Fruit fly (Drosophila melanogaster) whole organism, wandering third instar larva: ENCODE results near the gene CG33703.
A peak's percentile ranks its signal among the peaks of the same experiment; 100 is the strongest.

Experiments used
- Abd-B ChIP-seq: fragments of >200 bp; optimal IDR thresholded peaks from 2 replicates; lab custom pipeline; 2017; ENCODE audit warnings: missing biosample characterization, missing genetic modification characterization
- CG32264 ChIP-seq: fragments of 200-800 bp; sonication (Bioruptor generic); optimal IDR thresholded peaks from 2 replicates; lab custom pipeline; 2016; ENCODE audit warnings: missing biosample characterization, missing genetic modification characterization
- CrebA ChIP-seq: fragments of 200-800 bp; sonication (Bioruptor generic); optimal IDR thresholded peaks from 2 replicates; lab custom pipeline; 2016; ENCODE audit warnings: missing biosample characterization, mild to moderate bottlenecking, missing genetic modification characterization, borderline replicate concordance
- Dfd ChIP-seq: fragments of >200 bp; optimal IDR thresholded peaks from 2 replicates; lab custom pipeline; 2017; ENCODE audit warnings: missing biosample characterization, missing genetic modification characterization
- Dif ChIP-seq: fragments of 200-275, 200-300 bp; sonication (Bioruptor generic); optimal IDR thresholded peaks from 2 replicates; lab custom pipeline; 2018; ENCODE audit warnings: missing biosample characterization, missing genetic modification characterization; ENCODE audit not compliant: partially characterized antibody
- HLH106 ChIP-seq: fragments of 200-800 bp; optimal IDR thresholded peaks from 3 replicates; lab custom pipeline; 2019; ENCODE audit warnings: missing biosample characterization, mild to moderate bottlenecking, missing genetic modification characterization, moderate library complexity
- Hnf4 ChIP-seq: fragments of 200-800 bp; sonication (Bioruptor generic); optimal IDR thresholded peaks from 2 replicates; lab custom pipeline; 2016; ENCODE audit warnings: missing biosample characterization, mild to moderate bottlenecking, missing genetic modification characterization
- Hr78 ChIP-seq: fragments of >200 bp; optimal IDR thresholded peaks from 2 replicates; lab custom pipeline; 2017; ENCODE audit warnings: missing biosample characterization, missing genetic modification characterization
- Jra ChIP-seq: sonication (Bioruptor generic); optimal IDR thresholded peaks from 2 replicates; lab custom pipeline; 2016; ENCODE audit warnings: missing biosample characterization, missing genetic modification characterization
- Mio ChIP-seq: sonication (Bioruptor generic); optimal IDR thresholded peaks from 2 replicates; lab custom pipeline; 2016; ENCODE audit warnings: missing biosample characterization, missing genetic modification characterization
- Myc ChIP-seq: fragments of >200 bp; optimal IDR thresholded peaks from 2 replicates; lab custom pipeline; 2017
- OdsH ChIP-seq: fragments of 200-800 bp; sonication (Bioruptor generic); optimal IDR thresholded peaks from 2 replicates; lab custom pipeline; 2016; ENCODE audit warnings: missing biosample characterization, mild to moderate bottlenecking, missing genetic modification characterization
- Rel ChIP-seq, 2 experiments: fragments of 200-800 bp; sonication (Bioruptor generic) in 1 of 2; optimal IDR thresholded peaks; 2 replicates in 1 of 2; 3 replicates in 1 of 2; lab custom pipeline; 2016 to 2019; ENCODE audit warnings: mild to moderate bottlenecking in 2 of 2, missing biosample characterization in 2 of 2, missing genetic modification characterization in 2 of 2, moderate library complexity in 1 of 2
- Sp1 ChIP-seq: fragments of 200-800 bp; sonication (Bioruptor generic); optimal IDR thresholded peaks from 3 replicates; lab custom pipeline; 2019; ENCODE audit warnings: missing biosample characterization, mild to moderate bottlenecking, missing genetic modification characterization, moderate library complexity
- Vsx2 ChIP-seq: fragments of 200-300, 225-300 bp; sonication (Bioruptor generic); optimal IDR thresholded peaks from 2 replicates; lab custom pipeline; 2018; ENCODE audit warnings: missing biosample characterization, missing genetic modification characterization; ENCODE audit not compliant: partially characterized antibody
- br ChIP-seq: fragments of 200-800 bp; sonication (Bioruptor generic); optimal IDR thresholded peaks from 2 replicates; lab custom pipeline; 2016; ENCODE audit warnings: missing biosample characterization, missing genetic modification characterization
- brk ChIP-seq: fragments of 200-800 bp; sonication (Bioruptor generic); optimal IDR thresholded peaks from 2 replicates; lab custom pipeline; 2016; ENCODE audit warnings: missing biosample characterization, mild to moderate bottlenecking, missing genetic modification characterization
- dl ChIP-seq, 2 experiments: fragments of 175-275, 200-275 bp in 1 of 2; fragments of 200-275 bp in 1 of 2; sonication (Bioruptor generic); optimal IDR thresholded peaks; lab custom pipeline; 2018; ENCODE audit warnings: mild to moderate bottlenecking in 2 of 2, missing biosample characterization in 2 of 2, missing genetic modification characterization in 2 of 2, moderate library complexity in 2 of 2; ENCODE audit not compliant: partially characterized antibody in 2 of 2, insufficient read depth in 1 of 2
- dsf ChIP-seq: sonication (Bioruptor generic); optimal IDR thresholded peaks from 2 replicates; lab custom pipeline; 2016; ENCODE audit warnings: missing biosample characterization, missing genetic modification characterization, borderline replicate concordance
- h ChIP-seq: fragments of 200-800 bp; sonication (Bioruptor generic); optimal IDR thresholded peaks from 3 replicates; lab custom pipeline; 2016; ENCODE audit warnings: missing biosample characterization, mild to moderate bottlenecking, missing genetic modification characterization
- jim ChIP-seq: fragments of 175-275, 200-325 bp; sonication (Bioruptor generic); optimal IDR thresholded peaks from 2 replicates; lab custom pipeline; 2016; ENCODE audit warnings: missing biosample characterization, mild to moderate bottlenecking, missing genetic modification characterization
- lola ChIP-seq: fragments of >200 bp; optimal IDR thresholded peaks from 2 replicates; lab custom pipeline; 2017; ENCODE audit warnings: missing biosample characterization, missing genetic modification characterization
- rgr ChIP-seq: fragments of 200-800 bp; sonication (Bioruptor generic); optimal IDR thresholded peaks from 3 replicates; lab custom pipeline; 2016; ENCODE audit warnings: missing biosample characterization, mild to moderate bottlenecking, missing genetic modification characterization
- sage ChIP-seq: fragments of 200-800 bp; sonication (Bioruptor generic); optimal IDR thresholded peaks from 2 replicates; lab custom pipeline; 2016; ENCODE audit warnings: missing biosample characterization, mild to moderate bottlenecking, missing genetic modification characterization
- sv ChIP-seq: fragments of 200-800 bp; sonication (Bioruptor generic); optimal IDR thresholded peaks from 3 replicates; lab custom pipeline; 2016; ENCODE audit warnings: missing biosample characterization, missing genetic modification characterization
- tai ChIP-seq: sonication (Bioruptor generic); optimal IDR thresholded peaks from 2 replicates; lab custom pipeline; 2016; ENCODE audit warnings: missing biosample characterization, missing genetic modification characterization
- usp ChIP-seq: fragments of >200 bp; optimal IDR thresholded peaks from 2 replicates; lab custom pipeline; 2017; ENCODE audit warnings: missing biosample characterization, missing genetic modification characterization
- woc ChIP-seq: sonication (Bioruptor generic); optimal IDR thresholded peaks from 2 replicates; lab custom pipeline; 2016; ENCODE audit warnings: missing biosample characterization, mild to moderate bottlenecking, missing genetic modification characterization

The CG33703 gene

dm6 chr3L:9548800-9549199 lies 36.3 kb upstream of the CG33703 start:
- TF ChIP-seq Dfd (GFP tag; lab: Kevin White, UChicago) (peak; percentile 42), dsf (GFP tag; lab: Kevin White, UChicago) (no peak), Dif (GFP tag; lab: Kevin White, UChicago) (peak; percentile 12)
- TF ChIP-seq, all 38 proteins: peak for 2

dm6 chr3L:9547910-9548309 lies 35.5 kb upstream of the CG33703 start:
- TF ChIP-seq Myc (lab: Kevin White, UChicago) (no peak), OdsH (GFP tag; lab: Kevin White, UChicago) (no peak)

dm6 chr3L:9546875-9547324 lies 34.4 kb upstream of the CG33703 start, which contains the start of gene CG42673:
Gene CG42673, plus strand, starts transcription at chr3L:9547220.
- TF ChIP-seq brk (GFP tag; lab: Kevin White, UChicago) (peak; percentile 24), Sp1 (GFP tag; lab: Kevin White, UChicago) (peak; percentile 19), woc (no peak), Dif (GFP tag; lab: Kevin White, UChicago) (peak; percentile 82), Hnf4 (GFP tag; lab: Kevin White, UChicago) (no peak), rgr (GFP tag; lab: Kevin White, UChicago) (no peak), tai (GFP tag; lab: Kevin White, UChicago) (no peak), CrebA (peak; percentile 36), dl (GFP tag; optimal IDR thresholded peaks at IDR 0.05; lab: Kevin White, UChicago; ENCODE audit: insufficient read depth in 1 of 2, partially characterized antibody in 2 of 2) (peak; percentile 35 to 44), Rel (GFP tag; optimal IDR thresholded peaks at IDR 0.05; lab: Kevin White, UChicago) (peak; percentile 35), Rel (tag; optimal IDR thresholded peaks at IDR 0.05; lab: Kevin White, UChicago) (peak; percentile 4), Vsx2 (GFP tag; lab: Kevin White, UChicago) (peak; percentile 74)

DNA sequence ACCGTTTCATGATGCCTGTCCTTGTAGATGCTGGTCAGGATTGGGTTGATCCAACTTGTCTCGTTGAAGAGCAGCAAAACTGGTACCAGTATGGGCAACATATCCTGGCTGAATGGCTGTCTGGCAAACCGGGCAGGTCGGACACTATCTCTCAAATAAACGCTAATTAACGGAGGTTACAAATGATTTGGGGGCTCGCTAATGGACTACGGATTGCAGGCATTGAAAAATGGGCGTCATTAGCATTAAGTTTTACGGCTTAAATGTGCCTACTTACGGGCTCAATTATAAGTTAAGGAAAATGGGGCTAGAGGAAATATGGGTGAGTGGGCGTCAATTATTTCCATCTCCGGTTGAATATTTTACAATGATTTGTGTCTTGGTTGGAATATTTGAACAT lies 31.4 kb upstream of the CG33703 start, which contains the start of gene Ir67a:
Gene Ir67a (minus strand): TSS at position 101 of the 400 bp plus-strand sequence.
- TF ChIP-seq tai (GFP tag; lab: Kevin White, UChicago) (no peak), Rel (GFP tag; optimal IDR thresholded peaks at IDR 0.05; lab: Kevin White, UChicago) (no peak), Rel (tag; optimal IDR thresholded peaks at IDR 0.05; lab: Kevin White, UChicago) (no peak), Jra (GFP tag; lab: Kevin White, UChicago) (no peak), Abd-B (GFP tag; lab: Kevin White, UChicago) (no peak), woc (no peak), brk (GFP tag; lab: Kevin White, UChicago) (no peak), jim (no peak), Vsx2 (GFP tag; lab: Kevin White, UChicago) (no peak)

- no peak for TF ChIP-seq br (GFP tag; lab: Kevin White, UChicago)
- TF ChIP-seq dl (GFP tag; optimal IDR thresholded peaks at IDR 0.05; lab: Kevin White, UChicago; ENCODE audit: insufficient read depth in 1 of 2, partially characterized antibody in 2 of 2) = peak in 1 of 2 experiments; percentile 26
These were observed 16.4 kb upstream of the CG33703 start, which contains the start of gene Or67a for dm6 chr3L:9528835-9529234. Gene Or67a, plus strand, starts transcription at chr3L:9529067.

DNA sequence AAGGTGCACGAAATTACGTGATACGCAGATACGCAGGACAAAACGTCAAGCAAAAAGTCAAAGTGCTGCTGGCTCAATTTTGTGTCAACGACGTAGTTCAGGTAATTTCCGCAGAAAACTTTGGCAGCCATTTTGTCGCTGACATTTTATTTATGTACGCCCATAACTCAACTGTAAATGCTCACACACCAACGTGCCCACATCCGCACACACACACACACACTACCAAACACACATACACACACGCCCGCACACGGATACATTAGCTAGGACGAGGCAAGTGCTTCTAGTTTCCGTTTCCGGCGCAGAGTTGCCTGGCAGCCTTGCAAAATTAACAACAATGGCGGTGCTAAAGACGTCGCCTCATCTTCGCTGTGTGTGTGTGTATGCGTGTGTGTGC lies 13.0 kb upstream of the CG33703 start, which contains the start of gene CG33700:
Gene CG33700 (minus strand): TSS at position 101 of the 400 bp plus-strand sequence.
- peak; percentile 70 for TF ChIP-seq Dfd (GFP tag; lab: Kevin White, UChicago)
- TF ChIP-seq jim = no peak
- no peak for TF ChIP-seq usp
- no peak for TF ChIP-seq sage
- TF ChIP-seq dsf (GFP tag; lab: Kevin White, UChicago) = no peak
- no peak for TF ChIP-seq Vsx2 (GFP tag; lab: Kevin White, UChicago)

DNA sequence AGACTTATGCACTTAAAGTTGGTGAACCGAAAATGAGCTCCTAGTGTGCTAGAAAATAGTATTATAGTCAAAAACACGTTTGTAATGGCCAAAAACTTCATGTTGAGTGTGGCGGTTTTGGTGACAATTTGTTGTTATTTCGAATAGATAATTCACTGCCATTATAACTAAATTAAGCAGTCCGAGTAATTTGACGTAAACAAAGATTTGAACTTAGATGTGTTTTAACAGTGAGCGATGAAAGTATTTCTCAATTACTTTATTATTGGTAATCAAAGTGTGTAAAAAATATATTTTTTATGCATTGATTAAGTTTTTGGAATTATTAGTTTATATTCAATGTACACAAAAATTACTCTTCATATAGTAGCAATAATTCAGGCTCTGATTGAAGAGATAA lies 849 bp upstream of the CG33703 start, which contains the start of gene CG33702:
Gene CG33702 (minus strand): TSS at position 101 of the 400 bp plus-strand sequence.
- no peak for TF ChIP-seq Dif (GFP tag; lab: Kevin White, UChicago)
- TF ChIP-seq CG32264 (GFP tag; lab: Kevin White, UChicago) = no peak
- no peak for TF ChIP-seq sv (GFP tag; lab: Kevin White, UChicago)
- TF ChIP-seq dl (GFP tag; optimal IDR thresholded peaks at IDR 0.05; lab: Kevin White, UChicago; ENCODE audit: insufficient read depth in 1 of 2, partially characterized antibody in 2 of 2) = no peak
- TF ChIP-seq Vsx2 (GFP tag; lab: Kevin White, UChicago) = no peak
- no peak for TF ChIP-seq tai (GFP tag; lab: Kevin White, UChicago)
- no peak for TF ChIP-seq sage
- no peak for TF ChIP-seq HLH106
- TF ChIP-seq brk (GFP tag; lab: Kevin White, UChicago) = no peak
- no peak for TF ChIP-seq dsf (GFP tag; lab: Kevin White, UChicago)
- TF ChIP-seq Jra (GFP tag; lab: Kevin White, UChicago) = no peak
- TF ChIP-seq Mio (GFP tag; lab: Kevin White, UChicago) = no peak
- no peak for TF ChIP-seq h
- TF ChIP-seq Hr78 (GFP tag; lab: Kevin White, UChicago) = no peak
- TF ChIP-seq OdsH (GFP tag; lab: Kevin White, UChicago) = no peak
- TF ChIP-seq lola (GFP tag; lab: Kevin White, UChicago) = no peak
- no peak for TF ChIP-seq Rel (GFP tag; optimal IDR thresholded peaks at IDR 0.05; lab: Kevin White, UChicago)
- TF ChIP-seq Rel (tag; optimal IDR thresholded peaks at IDR 0.05; lab: Kevin White, UChicago) = no peak
